Fruit fly (Drosophila melanogaster) whole organism, pupa: ENCODE results near the gene Vha16-2.

ENCODE experiments used
- CG10348 ChIP-seq: fragments of 200-800 bp; sonication (Bioruptor generic); IDR thresholded peaks from 2 replicates; pipeline ENCODE4 v1.3.6; 2022; ENCODE audit warnings: missing biosample characterization, missing genetic modification characterization
- CG13204 ChIP-seq: fragments of 200-800 bp; sonication (Bioruptor generic); optimal IDR thresholded peaks from 2 replicates; lab custom pipeline; 2018; ENCODE audit warnings: missing biosample characterization, mild to moderate bottlenecking, missing genetic modification characterization, moderate library complexity
- CG14655 ChIP-seq: fragments of 200-800 bp; sonication (Bioruptor generic); optimal IDR thresholded peaks from 3 replicates; lab custom pipeline; 2017; ENCODE audit warnings: mild to moderate bottlenecking, missing biosample characterization, missing genetic modification reagents, missing genetic modification characterization
- CG15710 ChIP-seq: fragments of 200-800 bp; sonication (Bioruptor generic); optimal IDR thresholded peaks from 2 replicates; lab custom pipeline; 2018; ENCODE audit warnings: missing biosample characterization, mild to moderate bottlenecking, missing genetic modification characterization, moderate library complexity
- CG32121 ChIP-seq: fragments of 200-800 bp; sonication (Bioruptor generic); IDR thresholded peaks from 2 replicates; pipeline ENCODE4 v1.3.6; 2022; ENCODE audit warnings: missing biosample characterization, missing genetic modification characterization
- CG34367 ChIP-seq: fragments of 200-800 bp; sonication (Bioruptor generic); optimal IDR thresholded peaks from 2 replicates; lab custom pipeline; 2018; ENCODE audit warnings: missing biosample characterization, mild to moderate bottlenecking, missing genetic modification characterization
- CG4496 ChIP-seq: fragments of 200-800 bp; sonication (Bioruptor generic); IDR thresholded peaks from 3 replicates; pipeline ENCODE4 v1.3.6; 2022; ENCODE audit warnings: missing biosample characterization, missing genetic modification characterization
- CG8301 ChIP-seq: fragments of 200-800 bp; sonication (Bioruptor generic); optimal IDR thresholded peaks from 2 replicates; lab custom pipeline; 2018; ENCODE audit warnings: missing biosample characterization, mild to moderate bottlenecking, missing genetic modification characterization
- CG9948 ChIP-seq: fragments of 200-800 bp; sonication (Bioruptor generic); optimal IDR thresholded peaks from 2 replicates; lab custom pipeline; 2018; ENCODE audit warnings: missing biosample characterization, mild to moderate bottlenecking, missing genetic modification characterization, moderate library complexity
- D1 ChIP-seq: fragments of 200-800 bp; sonication (Bioruptor generic); optimal IDR thresholded peaks from 2 replicates; lab custom pipeline; 2018; ENCODE audit warnings: missing biosample characterization, mild to moderate bottlenecking, missing genetic modification characterization, moderate library complexity
- EcR ChIP-seq: fragments of 200-800 bp; sonication (Bioruptor generic); optimal IDR thresholded peaks from 3 replicates; lab custom pipeline; 2019; ENCODE audit warnings: missing biosample characterization, missing genetic modification characterization, mild to moderate bottlenecking, moderate library complexity, missing genetic modification reagents
- Ets98B ChIP-seq: fragments of 200-800 bp; sonication (Bioruptor generic); IDR thresholded peaks from 2 replicates; pipeline ENCODE4 v1.3.6; 2022; ENCODE audit warnings: missing biosample characterization, missing genetic modification characterization
- Pif1B ChIP-seq: fragments of 200-800 bp; sonication (Bioruptor generic); optimal IDR thresholded peaks from 3 replicates; lab custom pipeline; 2016; ENCODE audit warnings: missing biosample characterization, missing genetic modification characterization
- rn ChIP-seq: fragments of 200-800 bp; sonication (Bioruptor generic); IDR thresholded peaks from 2 replicates; pipeline ENCODE4 v1.3.6; 2022; ENCODE audit warnings: missing biosample characterization, missing genetic modification characterization

DNA sequence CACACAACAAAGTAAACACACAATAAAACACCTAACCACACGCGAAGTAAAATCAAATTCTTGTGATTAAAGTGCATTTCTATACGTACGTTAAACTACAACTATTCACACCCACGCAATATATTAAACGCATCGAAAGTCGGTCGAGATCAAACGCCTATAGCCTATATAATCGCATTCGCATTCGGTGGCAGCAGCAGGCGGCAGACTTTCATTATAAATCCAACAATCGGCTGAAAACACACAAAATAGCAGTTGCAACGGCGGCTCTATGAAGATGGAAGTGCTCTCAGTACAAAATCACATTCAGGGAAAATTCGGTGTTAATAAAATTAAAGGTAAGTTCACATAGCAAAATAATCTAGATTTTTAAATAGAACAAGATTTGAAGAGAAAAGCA, 13.5 kb downstream of the Vha16-2 start:
- TF ChIP-seq rn (no peak), D1 (tag; lab: Kevin White, UChicago) (no peak), CG15710 (no peak), CG9948 (no peak), CG8301 (tag; lab: Kevin White, UChicago) (no peak), CG34367 (tag; lab: Kevin White, UChicago) (no peak), CG14655 (no peak), Pif1B (GFP tag; lab: Kevin White, UChicago) (no peak), EcR (GFP tag; lab: Kevin White, UChicago) (no peak), CG32121 (GFP tag; lab: Robert Waterston, UW) (no peak), CG13204 (GFP tag; lab: Kevin White, UChicago) (no peak), CG10348 (GFP tag; lab: Robert Waterston, UW) (no peak), Ets98B (GFP tag; lab: Robert Waterston, UW) (no peak), CG4496 (GFP tag; lab: Robert Waterston, UW) (no peak)
